Worm (Caenorhabditis elegans): ENCODE results near the gene Y73C8B.1.

The Y73C8B.1 gene

ce11 chrV:3156786-3157185 is 39.9 kb downstream of the Y73C8B.1 start, which contains the start of gene exh-1:
exh-1 (plus strand) TSS chrV:3157086.
- TF ChIP-seq flt-1 (GFP tag; IDR thresholded peaks at IDR 0.05), result no peak
- no peak for TF ChIP-seq cog-1 (tag; optimal IDR thresholded peaks at IDR 0.05)

DNA sequence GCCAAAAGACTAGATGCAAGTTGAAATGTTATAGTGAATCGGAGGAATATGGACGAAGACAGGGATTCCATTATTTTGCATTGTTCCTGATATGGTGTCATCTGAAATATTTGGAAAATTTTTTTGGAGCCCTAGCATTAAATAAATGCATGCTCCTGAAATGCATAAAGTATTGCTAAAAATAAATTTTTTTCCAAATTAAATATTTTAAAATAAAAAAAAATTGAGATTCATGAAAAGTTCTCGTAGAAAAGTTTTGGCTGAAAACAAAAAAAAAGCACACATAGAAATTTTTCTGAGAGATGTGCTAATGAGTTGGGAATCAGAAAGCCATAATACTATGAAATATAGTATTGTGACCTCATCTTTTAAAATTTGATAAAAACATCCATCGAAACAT is 41.6 kb downstream of the Y73C8B.1 start, which contains the start of gene srab-7:
TSS of gene srab-7 (minus strand) at position 101 of the 400 bp plus-strand sequence.
- no peak for TF ChIP-seq T22C8.4 (GFP tag; IDR thresholded peaks at IDR 0.05)
- no peak for TF ChIP-seq ref-1 (GFP tag; conservative IDR thresholded peaks at IDR 0.05)

- TF ChIP-seq flt-1 (GFP tag; IDR thresholded peaks at IDR 0.05), result no peak
- no peak for TF ChIP-seq med-1 (GFP tag; optimal IDR thresholded peaks at IDR 0.05; ENCODE audit: insufficient read depth)
- TF ChIP-seq ztf-23 (GFP tag; IDR thresholded peaks at IDR 0.05), result no peak
- TF ChIP-seq klf-2 (GFP tag; conservative IDR thresholded peaks at IDR 0.05), result no peak
- no peak for TF ChIP-seq ref-1 (GFP tag; conservative IDR thresholded peaks at IDR 0.05)
- TF ChIP-seq tab-1 (GFP tag; IDR thresholded peaks at IDR 0.05), result no peak
- TF ChIP-seq ztf-29 (GFP tag; IDR thresholded peaks at IDR 0.05), result no peak
Observed at ce11 chrV:3151862-3152261, 44.8 kb downstream of the Y73C8B.1 start, which contains the start of gene srab-6. srab-6 (minus strand) TSS chrV:3151962.

ce11 chrV:3149910-3150428 is 46.7 kb downstream of the Y73C8B.1 start:
- TF ChIP-seq flt-1 (GFP tag; IDR thresholded peaks at IDR 0.05) (no peak), klf-2 (GFP tag; conservative IDR thresholded peaks at IDR 0.05) (no peak), ztf-23 (GFP tag; IDR thresholded peaks at IDR 0.05) (no peak), T22C8.4 (GFP tag; IDR thresholded peaks at IDR 0.05) (no peak), med-1 (GFP tag; optimal IDR thresholded peaks at IDR 0.05; ENCODE audit: insufficient read depth) (no peak), cog-1 (tag; optimal IDR thresholded peaks at IDR 0.05) (no peak), tab-1 (GFP tag; IDR thresholded peaks at IDR 0.05) (no peak), ztf-29 (GFP tag; IDR thresholded peaks at IDR 0.05) (no peak), ref-1 (GFP tag; conservative IDR thresholded peaks at IDR 0.05) (no peak)

DNA sequence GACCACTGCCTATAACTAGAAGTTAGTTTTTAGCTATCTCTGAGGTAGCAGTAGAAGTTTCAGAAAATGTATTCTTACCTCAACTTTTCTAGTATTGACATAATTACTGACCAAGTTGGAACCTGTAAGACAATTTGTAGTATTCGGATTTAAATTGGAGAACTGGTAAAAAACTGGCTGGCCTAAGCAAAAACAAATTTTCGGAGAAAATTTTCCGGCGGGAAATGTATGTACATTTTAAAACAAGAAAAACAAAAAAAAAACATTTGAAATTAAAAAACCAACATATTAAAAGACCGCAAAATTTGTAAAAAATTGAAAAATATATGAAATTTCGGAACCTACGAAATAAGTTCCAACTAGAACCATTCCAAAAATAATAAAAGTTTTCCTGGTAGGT is 49.8 kb downstream of the Y73C8B.1 start, which contains the start of gene srab-11:
TSS of gene srab-11 (minus strand) at position 101 of the 400 bp plus-strand sequence.
- TF ChIP-seq klf-2 (GFP tag; conservative IDR thresholded peaks at IDR 0.05) (no peak), ztf-29 (GFP tag; IDR thresholded peaks at IDR 0.05) (no peak), med-1 (GFP tag; optimal IDR thresholded peaks at IDR 0.05; ENCODE audit: insufficient read depth) (no peak), ref-1 (GFP tag; conservative IDR thresholded peaks at IDR 0.05) (no peak), T22C8.4 (GFP tag; IDR thresholded peaks at IDR 0.05) (no peak), flt-1 (GFP tag; IDR thresholded peaks at IDR 0.05) (no peak), cog-1 (tag; optimal IDR thresholded peaks at IDR 0.05) (no peak), ztf-23 (GFP tag; IDR thresholded peaks at IDR 0.05) (no peak), tab-1 (GFP tag; IDR thresholded peaks at IDR 0.05) (no peak)

Measured in whole organism, midembryonic.